Fruit fly (Drosophila melanogaster): ENCODE results near the gene CG2278.

DNA sequence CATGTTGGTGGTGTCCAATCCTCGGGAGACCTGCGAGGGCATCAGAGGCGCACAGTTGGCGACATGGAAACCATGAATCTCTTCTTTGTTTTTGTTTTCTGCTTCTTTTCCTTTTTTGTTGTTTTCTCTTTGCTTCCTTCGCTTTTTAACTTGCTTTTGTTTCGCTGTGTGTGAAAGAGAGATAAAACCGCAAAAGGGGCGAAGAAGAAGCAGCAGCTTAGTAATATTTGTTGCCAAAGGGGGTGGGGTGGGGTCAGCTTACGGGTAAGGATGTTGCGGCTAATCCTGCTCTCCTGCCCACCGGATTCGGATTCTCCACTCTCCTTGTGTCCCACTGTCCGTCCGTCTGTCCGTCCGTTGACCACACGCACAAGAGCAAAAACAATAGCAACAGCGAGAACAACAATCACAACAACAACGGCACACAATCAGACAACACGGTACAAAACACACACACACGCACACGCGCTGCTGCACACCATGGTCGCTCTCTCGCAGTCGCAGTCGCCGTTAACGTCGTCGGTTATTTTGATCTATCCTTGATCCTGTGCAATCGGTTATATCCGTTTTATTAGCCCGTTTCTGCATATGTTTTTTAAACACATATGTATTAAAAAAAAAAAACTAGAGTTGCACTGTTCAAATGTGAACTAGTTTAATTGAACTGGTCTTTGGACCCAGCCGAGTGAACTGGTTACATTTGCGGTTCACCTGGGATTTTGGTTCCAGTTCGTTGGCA, 6.4 kb upstream of the CG2278 start:
- TF ChIP-seq CG32121 (GFP tag; IDR thresholded peaks at IDR 0.05) = no peak
- TF ChIP-seq EcR (GFP tag; optimal IDR thresholded peaks at IDR 0.05) = peak; percentile 38
- no peak for TF ChIP-seq CG8301 (tag; optimal IDR thresholded peaks at IDR 0.05)
- peak; percentile 35 for TF ChIP-seq CG8159 (tag; optimal IDR thresholded peaks at IDR 0.05)
- TF ChIP-seq Pif1A (GFP tag; optimal IDR thresholded peaks at IDR 0.05) = no peak

Data from whole organism, pupa.